Fruit fly (Drosophila melanogaster) Kc167 (cell line): Measurements from ENCODE around the gene Herp.

Experiments
- Myc ChIP-seq: fragments of >200 bp; optimal IDR thresholded peaks from 2 replicates; lab custom pipeline; 2017; ENCODE audit warnings: missing external identifiers
- h ChIP-seq: fragments of >200 bp; optimal IDR thresholded peaks from 3 replicates; lab custom pipeline; 2018; ENCODE audit warnings: missing external identifiers
- insv ChIP-seq: fragments of >200 bp; optimal IDR thresholded peaks from 3 replicates; lab custom pipeline; 2018; ENCODE audit warnings: missing external identifiers

dm6 chr2L:7810519-7810918 lies 10.7 kb upstream of the Herp start, which contains the start of gene Cdc14:
- TF ChIP-seq h (no peak), Myc (lab: Kevin White, UChicago) (no peak), insv (lab: Kevin White, UChicago) (no peak)
